Worm (Caenorhabditis elegans): ENCODE data around the gene ril-1.

ril-1 gene

DNA sequence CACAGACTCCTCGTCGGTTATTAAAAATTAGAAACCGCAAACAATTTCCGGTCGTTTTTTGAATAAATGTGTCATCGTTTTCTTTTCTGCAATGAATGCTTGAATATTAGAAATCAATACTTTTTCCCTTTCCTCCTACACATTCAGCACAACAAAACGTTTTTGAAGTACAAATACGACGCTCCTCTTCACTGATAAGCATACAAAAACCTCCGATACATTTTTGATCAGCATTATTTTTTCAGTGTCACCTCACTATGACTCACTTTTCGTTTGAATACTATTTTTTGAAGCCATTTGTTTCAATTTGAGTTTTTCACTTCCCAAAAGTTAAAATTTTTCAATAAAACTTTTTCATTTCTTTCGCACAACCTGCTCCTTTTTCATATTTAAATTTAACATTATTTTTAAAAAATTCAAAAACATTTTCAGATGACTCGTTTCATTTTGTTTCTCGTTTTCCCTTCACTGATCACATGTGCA, 41.2 kb downstream of the ril-1 start, which contains the start of gene R02D5.3:
Gene R02D5.3, plus strand, starts transcription at position 433 of the 483 bp plus-strand sequence.
- TF ChIP-seq tra-4 (tag; optimal IDR thresholded peaks at IDR 0.05) (no peak), B0310.2 (tag; optimal IDR thresholded peaks at IDR 0.05) (no peak), hnd-1 (tag; optimal IDR thresholded peaks at IDR 0.05) (no peak), tbx-37 (GFP tag; conservative IDR thresholded peaks at IDR 0.05) (no peak), ets-7 (tag; optimal IDR thresholded peaks at IDR 0.05) (no peak), tbx-11 (GFP tag; IDR thresholded peaks at IDR 0.05) (no peak), ceh-13 (GFP tag; optimal IDR thresholded peaks at IDR 0.05) (no peak), scrt-1 (GFP tag; IDR thresholded peaks at IDR 0.05) (no peak), pes-1 (GFP tag; IDR thresholded peaks at IDR 0.05) (no peak), hmbx-1 (tag; optimal IDR thresholded peaks at IDR 0.05) (no peak)

DNA sequence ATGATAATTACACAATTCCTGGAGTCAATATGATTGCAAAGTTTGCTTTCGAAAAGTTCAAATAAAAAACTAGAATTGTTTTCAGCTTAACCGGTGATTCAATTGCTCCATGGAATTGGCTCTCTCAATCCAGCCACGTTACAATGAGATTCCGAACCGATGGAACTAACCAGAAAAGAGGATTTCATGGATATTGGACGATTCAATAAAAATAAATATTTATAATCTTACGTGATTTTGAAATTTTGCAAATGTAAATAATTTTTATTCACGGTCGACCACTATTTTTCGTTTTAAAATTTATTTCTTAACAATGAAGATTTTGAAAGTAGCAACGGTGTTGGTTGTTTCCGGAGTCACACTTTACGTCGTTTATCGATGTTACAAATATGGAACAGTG, 41.9 kb downstream of the ril-1 start, which contains the start of gene R02D5.10:
Gene R02D5.10, plus strand, starts transcription at position 301 of the 400 bp plus-strand sequence.
- TF ChIP-seq ceh-13 (GFP tag; optimal IDR thresholded peaks at IDR 0.05): no peak
- TF ChIP-seq hmg-4 (GFP tag; optimal IDR thresholded peaks at IDR 0.05): no peak
- no peak for TF ChIP-seq ets-7 (tag; optimal IDR thresholded peaks at IDR 0.05)
- TF ChIP-seq B0310.2 (tag; optimal IDR thresholded peaks at IDR 0.05): no peak
- TF ChIP-seq ama-1 (optimal IDR thresholded peaks at IDR 0.05): no peak
- TF ChIP-seq tra-4 (tag; optimal IDR thresholded peaks at IDR 0.05): no peak
- TF ChIP-seq aly-1 (tag; optimal IDR thresholded peaks at IDR 0.05): no peak
- TF ChIP-seq hmbx-1 (tag; optimal IDR thresholded peaks at IDR 0.05): no peak

ce11 chrV:14481401-14481800, 42.5 kb downstream of the ril-1 start, which contains the start of gene R02D5.7:
TSS of gene R02D5.7 (minus strand) at chrV:14481501.
- TF ChIP-seq B0310.2 (tag; optimal IDR thresholded peaks at IDR 0.05) (no peak), ceh-36 (tag; optimal IDR thresholded peaks at IDR 0.05) (no peak), ceh-13 (GFP tag; optimal IDR thresholded peaks at IDR 0.05) (no peak), F13C5.2 (tag; optimal IDR thresholded peaks at IDR 0.05) (no peak), scrt-1 (GFP tag; IDR thresholded peaks at IDR 0.05) (no peak), flt-1 (GFP tag; IDR thresholded peaks at IDR 0.05) (no peak), hmg-4 (GFP tag; optimal IDR thresholded peaks at IDR 0.05) (no peak), hmbx-1 (tag; optimal IDR thresholded peaks at IDR 0.05) (no peak), aly-1 (tag; optimal IDR thresholded peaks at IDR 0.05) (no peak)

DNA sequence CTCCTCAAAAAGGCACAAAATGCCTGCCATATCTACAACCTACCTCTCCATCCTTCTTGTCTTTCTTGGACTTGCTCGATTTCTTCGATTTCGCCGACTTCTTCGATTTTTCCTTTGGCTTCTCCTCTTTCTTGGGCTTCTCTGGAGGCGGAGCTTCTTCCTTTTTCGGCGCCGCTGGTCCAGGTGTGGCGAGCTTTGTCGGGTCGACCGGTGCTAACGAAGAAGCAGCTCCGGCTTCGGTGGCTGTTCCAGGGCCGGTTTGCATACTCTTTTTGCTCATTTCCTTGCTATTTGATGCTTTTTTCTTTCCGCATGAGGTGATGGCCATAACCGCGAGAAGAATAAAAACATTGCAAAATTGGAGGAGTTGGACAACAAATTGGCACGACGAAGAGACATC, 43.4 kb downstream of the ril-1 start:
- TF ChIP-seq sea-1 (GFP tag; conservative IDR thresholded peaks at IDR 0.05) (no peak), hnd-1 (tag; optimal IDR thresholded peaks at IDR 0.05) (no peak), tbx-11 (GFP tag; IDR thresholded peaks at IDR 0.05) (no peak), tbx-37 (GFP tag; conservative IDR thresholded peaks at IDR 0.05) (no peak), ceh-13 (GFP tag; optimal IDR thresholded peaks at IDR 0.05) (no peak), scrt-1 (GFP tag; IDR thresholded peaks at IDR 0.05) (no peak), B0310.2 (tag; optimal IDR thresholded peaks at IDR 0.05) (no peak), F13C5.2 (tag; optimal IDR thresholded peaks at IDR 0.05) (no peak)

ce11 chrV:14478979-14479378, 45.0 kb downstream of the ril-1 start, which contains the start of gene clec-55:
TSS of gene clec-55 (plus strand) at chrV:14479279.
- TF ChIP-seq aly-1 (tag; optimal IDR thresholded peaks at IDR 0.05): no peak
- no peak for TF ChIP-seq B0310.2 (tag; optimal IDR thresholded peaks at IDR 0.05)
- TF ChIP-seq tra-4 (tag; optimal IDR thresholded peaks at IDR 0.05): no peak

- no peak for TF ChIP-seq ama-1 (optimal IDR thresholded peaks at IDR 0.05)
- no peak for TF ChIP-seq aly-1 (tag; optimal IDR thresholded peaks at IDR 0.05)
- TF ChIP-seq ets-7 (tag; optimal IDR thresholded peaks at IDR 0.05): no peak
- TF ChIP-seq ceh-13 (GFP tag; optimal IDR thresholded peaks at IDR 0.05): no peak
- TF ChIP-seq tbx-37 (GFP tag; conservative IDR thresholded peaks at IDR 0.05): no peak
- no peak for TF ChIP-seq sea-1 (GFP tag; conservative IDR thresholded peaks at IDR 0.05)
- TF ChIP-seq hmg-4 (GFP tag; optimal IDR thresholded peaks at IDR 0.05): no peak
- TF ChIP-seq ceh-36 (tag; optimal IDR thresholded peaks at IDR 0.05): no peak
- TF ChIP-seq scrt-1 (GFP tag; IDR thresholded peaks at IDR 0.05): no peak
- no peak for TF ChIP-seq hnd-1 (tag; optimal IDR thresholded peaks at IDR 0.05)
- no peak for TF ChIP-seq pes-1 (GFP tag; IDR thresholded peaks at IDR 0.05)
- no peak for TF ChIP-seq hmbx-1 (tag; optimal IDR thresholded peaks at IDR 0.05)
- no peak for TF ChIP-seq tra-4 (tag; optimal IDR thresholded peaks at IDR 0.05)
- no peak for TF ChIP-seq B0310.2 (tag; optimal IDR thresholded peaks at IDR 0.05)
- TF ChIP-seq flt-1 (GFP tag; IDR thresholded peaks at IDR 0.05): no peak
- no peak for TF ChIP-seq F13C5.2 (tag; optimal IDR thresholded peaks at IDR 0.05)
- no peak for TF ChIP-seq tbx-11 (GFP tag; IDR thresholded peaks at IDR 0.05)
Measured at ce11 chrV:14476680-14477079, 47.2 kb downstream of the ril-1 start, which contains the start of gene clec-54. TSS of gene clec-54 (plus strand) at chrV:14476903.

- TF ChIP-seq ama-1 (optimal IDR thresholded peaks at IDR 0.05) (no peak), scrt-1 (GFP tag; IDR thresholded peaks at IDR 0.05) (no peak), hmbx-1 (tag; optimal IDR thresholded peaks at IDR 0.05) (no peak), tbx-37 (GFP tag; conservative IDR thresholded peaks at IDR 0.05) (no peak), ceh-36 (tag; optimal IDR thresholded peaks at IDR 0.05) (no peak), F13C5.2 (tag; optimal IDR thresholded peaks at IDR 0.05) (no peak), hmg-4 (GFP tag; optimal IDR thresholded peaks at IDR 0.05) (no peak), ceh-13 (GFP tag; optimal IDR thresholded peaks at IDR 0.05) (no peak), hnd-1 (tag; optimal IDR thresholded peaks at IDR 0.05) (no peak), pes-1 (GFP tag; IDR thresholded peaks at IDR 0.05) (no peak), tbx-11 (GFP tag; IDR thresholded peaks at IDR 0.05) (no peak), ets-7 (tag; optimal IDR thresholded peaks at IDR 0.05) (no peak), tra-4 (tag; optimal IDR thresholded peaks at IDR 0.05) (no peak), flt-1 (GFP tag; IDR thresholded peaks at IDR 0.05) (no peak), sea-1 (GFP tag; conservative IDR thresholded peaks at IDR 0.05) (no peak), aly-1 (tag; optimal IDR thresholded peaks at IDR 0.05) (no peak), B0310.2 (tag; optimal IDR thresholded peaks at IDR 0.05) (no peak)
Measured at ce11 chrV:14474099-14474498, 49.8 kb downstream of the ril-1 start, which contains the start of gene clec-56. TSS of gene clec-56 (plus strand) at chrV:14474399.
